Worm (Caenorhabditis elegans) whole organism, late embryonic: ENCODE data around the gene clec-227.

Source experiments
- C08G9.2 ChIP-seq: sonication (generic microtip); optimal IDR thresholded peaks from 2 replicates; lab custom pipeline; 2016; ENCODE audit warnings: mild to moderate bottlenecking, missing genetic modification characterization, moderate library complexity, missing compliant biosample characterization
- F13H6.1 ChIP-seq: sonication (generic microtip); optimal IDR thresholded peaks from 2 replicates; lab custom pipeline; 2016; ENCODE audit warnings: missing genetic modification characterization, missing compliant biosample characterization
- K02D7.2 ChIP-seq: sonication (generic microtip); optimal IDR thresholded peaks from 2 replicates; lab custom pipeline; 2017; ENCODE audit warnings: mild to moderate bottlenecking, missing genetic modification characterization, missing compliant biosample characterization
- K09A11.1 ChIP-seq: sonication (generic microtip); optimal IDR thresholded peaks from 2 replicates; lab custom pipeline; 2017; ENCODE audit warnings: antibody characterized with exemption, mild to moderate bottlenecking, missing genetic modification characterization, missing compliant biosample characterization; ENCODE audit not compliant: insufficient read depth
- Y22D7AL.16 ChIP-seq: sonication (generic microtip); optimal IDR thresholded peaks from 2 replicates; lab custom pipeline; 2016; ENCODE audit warnings: missing genetic modification characterization, missing compliant biosample characterization
- ahr-1 ChIP-seq: sonication (generic microtip); optimal IDR thresholded peaks from 2 replicates; lab custom pipeline; 2016; ENCODE audit warnings: missing genetic modification characterization, missing compliant biosample characterization
- ama-1 ChIP-seq: fragments of 150-350 bp; optimal IDR thresholded peaks from 2 replicates; lab custom pipeline; 2014
- ceh-19 ChIP-seq: fragments of 200-800 bp; sonication (Bioruptor generic); optimal IDR thresholded peaks from 2 replicates; lab custom pipeline; 2018; ENCODE audit warnings: mild to moderate bottlenecking, missing genetic modification characterization, missing compliant biosample characterization
- ceh-22 ChIP-seq: sonication (generic microtip); optimal IDR thresholded peaks from 2 replicates; lab custom pipeline; 2017; ENCODE audit warnings: missing biosample characterization, missing genetic modification characterization
- ceh-24 ChIP-seq: sonication (generic microtip); optimal IDR thresholded peaks from 2 replicates; lab custom pipeline; 2016; ENCODE audit warnings: mild to moderate bottlenecking, missing genetic modification characterization, missing compliant biosample characterization
- ceh-34 ChIP-seq: sonication (generic microtip); optimal IDR thresholded peaks from 2 replicates; lab custom pipeline; 2016; ENCODE audit warnings: mild to moderate bottlenecking, missing genetic modification characterization, missing compliant biosample characterization
- ceh-48 ChIP-seq: sonication (generic microtip); optimal IDR thresholded peaks from 2 replicates; lab custom pipeline; 2016; ENCODE audit warnings: missing genetic modification characterization, inconsistent platforms, missing compliant biosample characterization
- ceh-6 ChIP-seq: fragments of 200-800 bp; sonication (Bioruptor generic); optimal IDR thresholded peaks from 2 replicates; lab custom pipeline; 2018; ENCODE audit warnings: mild to moderate bottlenecking, missing genetic modification characterization, missing compliant biosample characterization
- ceh-9 ChIP-seq: sonication (generic microtip); optimal IDR thresholded peaks from 2 replicates; lab custom pipeline; 2016; ENCODE audit warnings: mild to moderate bottlenecking, missing genetic modification characterization, inconsistent platforms, missing compliant biosample characterization
- che-1 ChIP-seq: sonication (generic microtip); optimal IDR thresholded peaks from 2 replicates; lab custom pipeline; 2016; ENCODE audit warnings: mild to moderate bottlenecking, missing genetic modification characterization, missing compliant biosample characterization
- elt-2 ChIP-seq: sonication (generic microtip); optimal IDR thresholded peaks from 2 replicates; lab custom pipeline; 2016; ENCODE audit warnings: missing genetic modification reagents, missing genetic modification characterization, missing compliant biosample characterization
- ets-4 ChIP-seq: sonication (generic microtip); optimal IDR thresholded peaks from 2 replicates; lab custom pipeline; 2016; ENCODE audit warnings: missing genetic modification characterization, missing compliant biosample characterization
- eyg-1 ChIP-seq: sonication (generic microtip); optimal IDR thresholded peaks from 2 replicates; lab custom pipeline; 2016; ENCODE audit warnings: missing genotype, missing genetic modification characterization, missing compliant biosample characterization
- fax-1 ChIP-seq: sonication (generic microtip); optimal IDR thresholded peaks from 2 replicates; lab custom pipeline; 2016; ENCODE audit warnings: missing genotype, missing genetic modification characterization, missing compliant biosample characterization
- fkh-10 ChIP-seq: fragments of 150-350 bp; optimal IDR thresholded peaks from 2 replicates; lab custom pipeline; 2014; ENCODE audit warnings: missing biosample characterization, missing genetic modification reagents, missing genetic modification characterization
- fkh-6 ChIP-seq: sonication (generic microtip); optimal IDR thresholded peaks from 2 replicates; lab custom pipeline; 2016; ENCODE audit warnings: missing genetic modification characterization, missing compliant biosample characterization
- gmeb-2 ChIP-seq: sonication (generic microtip); optimal IDR thresholded peaks from 2 replicates; lab custom pipeline; 2016; ENCODE audit warnings: missing genetic modification characterization, inconsistent platforms, missing compliant biosample characterization
- hlh-13 ChIP-seq: fragments of 200-800 bp; sonication (Bioruptor generic); optimal IDR thresholded peaks from 2 replicates; lab custom pipeline; 2018; ENCODE audit warnings: mild to moderate bottlenecking, missing genetic modification characterization, missing compliant biosample characterization
- hlh-15 ChIP-seq: sonication (generic microtip); optimal IDR thresholded peaks from 2 replicates; lab custom pipeline; 2016; ENCODE audit warnings: missing genetic modification characterization, missing compliant biosample characterization
- hlh-6 ChIP-seq: sonication (generic microtip); optimal IDR thresholded peaks from 2 replicates; lab custom pipeline; 2016; ENCODE audit warnings: missing genotype, missing genetic modification characterization, missing compliant biosample characterization
- lin-11 ChIP-seq: fragments of 200-800 bp; sonication (Bioruptor generic); optimal IDR thresholded peaks from 2 replicates; lab custom pipeline; 2018; ENCODE audit warnings: mild to moderate bottlenecking, missing genetic modification characterization, missing compliant biosample characterization
- madf-2 ChIP-seq: sonication (generic microtip); optimal IDR thresholded peaks from 2 replicates; lab custom pipeline; 2017; ENCODE audit warnings: missing genetic modification characterization, missing compliant biosample characterization
- mec-3 ChIP-seq: sonication (generic microtip); optimal IDR thresholded peaks from 2 replicates; lab custom pipeline; 2016; ENCODE audit warnings: borderline replicate concordance, missing genetic modification characterization, missing compliant biosample characterization
- nfya-1 ChIP-seq: sonication (generic microtip); optimal IDR thresholded peaks from 2 replicates; lab custom pipeline; 2017; ENCODE audit warnings: missing genetic modification characterization, mild to moderate bottlenecking, missing compliant biosample characterization, antibody characterized with exemption, moderate library complexity
- nhr-232 ChIP-seq: sonication (generic microtip); optimal IDR thresholded peaks from 2 replicates; lab custom pipeline; 2016; ENCODE audit warnings: missing genetic modification characterization, missing compliant biosample characterization
- npax-4 ChIP-seq: sonication (generic microtip); optimal IDR thresholded peaks from 2 replicates; lab custom pipeline; 2016; ENCODE audit warnings: missing genetic modification characterization, missing compliant biosample characterization
- pag-3 ChIP-seq: sonication (generic microtip); optimal IDR thresholded peaks from 2 replicates; lab custom pipeline; 2016; ENCODE audit warnings: missing compliant biosample characterization, missing genetic modification characterization, borderline replicate concordance
- pat-9 ChIP-seq: fragments of 200-800 bp; sonication (Bioruptor generic); optimal IDR thresholded peaks from 2 replicates; lab custom pipeline; 2018; ENCODE audit warnings: mild to moderate bottlenecking, missing genetic modification characterization, moderate library complexity, missing compliant biosample characterization
- pax-1 ChIP-seq: fragments of 150-350 bp; optimal IDR thresholded peaks from 2 replicates; lab custom pipeline; 2014; ENCODE audit warnings: missing biosample characterization, missing genetic modification characterization
- pha-4 ChIP-seq: fragments of 150-350 bp; optimal IDR thresholded peaks from 2 replicates; lab custom pipeline; 2018; ENCODE audit warnings: missing biosample characterization, missing genetic modification reagents, missing genetic modification characterization
- pqm-1 ChIP-seq: sonication (generic microtip); optimal IDR thresholded peaks from 2 replicates; lab custom pipeline; 2016; ENCODE audit warnings: missing genetic modification characterization, missing compliant biosample characterization
- pros-1 ChIP-seq: fragments of 150-350 bp; optimal IDR thresholded peaks from 2 replicates; lab custom pipeline; 2014; ENCODE audit warnings: missing biosample characterization, missing genetic modification reagents, missing genetic modification characterization
- sdc-2 ChIP-seq: sonication (generic microtip); optimal IDR thresholded peaks from 2 replicates; lab custom pipeline; 2016; ENCODE audit warnings: missing genotype, missing genetic modification characterization, missing compliant biosample characterization
- sox-2 ChIP-seq: fragments of 200-800 bp; sonication (Bioruptor generic); IDR thresholded peaks from 2 replicates; pipeline ENCODE4 v1.3.6; 2022; ENCODE audit warnings: missing genetic modification reagents, missing genetic modification characterization, missing compliant biosample characterization
- sox-4 ChIP-seq: sonication (generic microtip); optimal IDR thresholded peaks from 2 replicates; lab custom pipeline; 2017; ENCODE audit warnings: mild to moderate bottlenecking, missing genetic modification characterization, inconsistent platforms, missing compliant biosample characterization
- tbx-2 ChIP-seq: sonication (generic microtip); optimal IDR thresholded peaks from 2 replicates; lab custom pipeline; 2016; ENCODE audit warnings: missing genetic modification characterization, missing compliant biosample characterization
- tbx-7 ChIP-seq: sonication (generic microtip); optimal IDR thresholded peaks from 2 replicates; lab custom pipeline; 2016; ENCODE audit warnings: missing genotype, missing genetic modification characterization, missing compliant biosample characterization
- ttx-3 ChIP-seq: sonication (generic microtip); optimal IDR thresholded peaks from 2 replicates; lab custom pipeline; 2016; ENCODE audit warnings: missing genetic modification reagents, missing genetic modification characterization, missing compliant biosample characterization
- unc-42 ChIP-seq: sonication (generic microtip); optimal IDR thresholded peaks from 2 replicates; lab custom pipeline; 2016; ENCODE audit warnings: missing genotype, missing genetic modification characterization, missing compliant biosample characterization
- unc-55 ChIP-seq: sonication (generic microtip); optimal IDR thresholded peaks from 2 replicates; lab custom pipeline; 2017; ENCODE audit warnings: missing biosample characterization, missing genetic modification reagents, missing genetic modification characterization
- unc-86 ChIP-seq: sonication (generic microtip); optimal IDR thresholded peaks from 2 replicates; lab custom pipeline; 2016; ENCODE audit warnings: missing genetic modification characterization, missing compliant biosample characterization
- zip-5 ChIP-seq: sonication (generic microtip); optimal IDR thresholded peaks from 2 replicates; lab custom pipeline; 2016; ENCODE audit warnings: missing genetic modification characterization, missing compliant biosample characterization
- ztf-16 ChIP-seq: sonication (generic microtip); optimal IDR thresholded peaks from 2 replicates; lab custom pipeline; 2017; ENCODE audit warnings: missing genetic modification characterization, missing compliant biosample characterization

The clec-227 gene

DNA sequence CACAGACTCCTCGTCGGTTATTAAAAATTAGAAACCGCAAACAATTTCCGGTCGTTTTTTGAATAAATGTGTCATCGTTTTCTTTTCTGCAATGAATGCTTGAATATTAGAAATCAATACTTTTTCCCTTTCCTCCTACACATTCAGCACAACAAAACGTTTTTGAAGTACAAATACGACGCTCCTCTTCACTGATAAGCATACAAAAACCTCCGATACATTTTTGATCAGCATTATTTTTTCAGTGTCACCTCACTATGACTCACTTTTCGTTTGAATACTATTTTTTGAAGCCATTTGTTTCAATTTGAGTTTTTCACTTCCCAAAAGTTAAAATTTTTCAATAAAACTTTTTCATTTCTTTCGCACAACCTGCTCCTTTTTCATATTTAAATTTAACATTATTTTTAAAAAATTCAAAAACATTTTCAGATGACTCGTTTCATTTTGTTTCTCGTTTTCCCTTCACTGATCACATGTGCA lies 10.4 kb downstream of the clec-227 start, which contains the start of gene R02D5.3:
TSS of gene R02D5.3 (plus strand) at position 433 of the 483 bp plus-strand sequence.
- TF ChIP-seq sox-2 (GFP tag; lab: Robert Waterston, UW): no peak
- TF ChIP-seq ceh-22 (tag; lab: Kevin White, UChicago): no peak
- no peak for TF ChIP-seq ets-4
- no peak for TF ChIP-seq tbx-7 (tag; lab: Kevin White, UChicago)
- TF ChIP-seq eyg-1 (tag; lab: Kevin White, UChicago): no peak
- TF ChIP-seq ceh-48 (tag; lab: Kevin White, UChicago): no peak
- TF ChIP-seq unc-55: no peak
- TF ChIP-seq madf-2 (tag; lab: Kevin White, UChicago): no peak
- no peak for TF ChIP-seq nfya-1 (tag; lab: Kevin White, UChicago)
- TF ChIP-seq pha-4 (tag; lab: Kevin White, UChicago): no peak
- no peak for TF ChIP-seq pat-9 (tag; lab: Kevin White, UChicago)
- no peak for TF ChIP-seq ceh-24
- TF ChIP-seq fkh-10 (GFP tag; lab: Kevin White, UChicago): no peak
- TF ChIP-seq ama-1 (lab: Kevin White, UChicago): no peak
- TF ChIP-seq unc-42: no peak
- no peak for TF ChIP-seq gmeb-2 (tag; lab: Kevin White, UChicago)
- TF ChIP-seq pros-1 (tag; lab: Kevin White, UChicago): no peak
- TF ChIP-seq fax-1: no peak

DNA sequence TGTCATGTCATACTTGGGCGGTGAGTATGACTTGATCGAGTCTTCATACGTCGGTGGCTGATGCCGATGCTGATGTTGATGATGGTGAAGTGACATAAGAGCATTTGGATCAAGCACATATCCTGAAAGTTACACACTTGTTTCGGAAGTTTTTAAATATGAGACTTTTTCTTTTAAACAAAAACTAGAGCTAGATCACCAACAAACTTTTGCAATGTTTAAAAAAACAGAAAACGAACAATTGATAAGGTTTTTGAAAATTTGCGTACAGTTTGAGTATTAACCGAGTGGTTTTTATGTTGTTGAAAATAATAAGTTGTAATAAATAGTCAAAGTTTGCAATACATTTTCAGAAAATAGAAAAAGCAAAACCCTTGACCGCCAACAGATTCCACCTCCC lies 12.3 kb downstream of the clec-227 start, which contains the start of gene R02D5.4:
TSS of gene R02D5.4 (minus strand) at position 101 of the 400 bp plus-strand sequence.
- no peak for TF ChIP-seq Y22D7AL.16 (tag; lab: Kevin White, UChicago)
- no peak for TF ChIP-seq F13H6.1
- no peak for TF ChIP-seq nhr-232 (tag; lab: Kevin White, UChicago)
- TF ChIP-seq ceh-34 (tag; lab: Kevin White, UChicago): no peak
- TF ChIP-seq ahr-1 (tag; lab: Kevin White, UChicago): no peak
- TF ChIP-seq ceh-19: no peak
- TF ChIP-seq tbx-7 (tag; lab: Kevin White, UChicago): no peak
- TF ChIP-seq eyg-1 (tag; lab: Kevin White, UChicago): no peak
- no peak for TF ChIP-seq K09A11.1
- no peak for TF ChIP-seq gmeb-2 (tag; lab: Kevin White, UChicago)
- TF ChIP-seq hlh-13 (GFP tag; lab: Kevin White, UChicago): no peak
- no peak for TF ChIP-seq elt-2 (tag; lab: Kevin White, UChicago)
- no peak for TF ChIP-seq unc-86 (tag; lab: Kevin White, UChicago)
- TF ChIP-seq hlh-6 (tag; lab: Kevin White, UChicago): no peak
- no peak for TF ChIP-seq hlh-15 (tag; lab: Kevin White, UChicago)
- TF ChIP-seq ceh-9: no peak

DNA sequence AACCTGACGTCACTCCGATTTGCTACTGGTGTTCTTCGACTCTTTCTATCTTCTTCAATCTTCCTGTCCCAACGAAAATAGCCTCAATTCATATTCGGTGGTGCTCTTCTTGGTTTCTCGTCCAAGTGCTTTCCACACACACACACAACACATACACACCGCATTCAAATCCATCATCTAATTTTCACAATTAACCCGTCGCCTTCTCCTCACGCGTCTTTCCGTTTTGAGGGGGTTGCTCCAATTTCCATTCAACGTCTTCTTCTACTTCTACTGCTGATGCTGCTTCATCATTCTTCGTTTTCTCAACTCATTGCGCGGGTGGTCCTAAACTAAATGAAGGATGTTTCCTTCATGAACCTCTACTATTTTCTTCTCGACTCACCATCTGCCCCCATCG lies 18.8 kb downstream of the clec-227 start:
- TF ChIP-seq tbx-2 (tag; lab: Kevin White, UChicago) (peak; percentile 46), npax-4 (tag; lab: Kevin White, UChicago) (no peak), ceh-6 (GFP tag; lab: Kevin White, UChicago) (no peak), fkh-10 (GFP tag; lab: Kevin White, UChicago) (no peak), ahr-1 (tag; lab: Kevin White, UChicago) (no peak), ceh-22 (tag; lab: Kevin White, UChicago) (no peak), zip-5 (tag; lab: Kevin White, UChicago) (no peak), ceh-9 (no peak), pag-3 (tag; lab: Kevin White, UChicago) (no peak), sox-4 (tag; lab: Kevin White, UChicago) (no peak), ets-4 (no peak), ttx-3 (no peak), pqm-1 (tag; lab: Kevin White, UChicago) (no peak), sdc-2 (tag; lab: Kevin White, UChicago) (no peak), K02D7.2 (tag; lab: Kevin White, UChicago) (no peak), fkh-6 (tag; lab: Kevin White, UChicago) (no peak), mec-3 (tag; lab: Kevin White, UChicago) (no peak), eyg-1 (tag; lab: Kevin White, UChicago) (no peak), tbx-7 (tag; lab: Kevin White, UChicago) (no peak), C08G9.2 (tag; lab: Kevin White, UChicago) (peak; percentile 23), ceh-24 (no peak), gmeb-2 (tag; lab: Kevin White, UChicago) (no peak), lin-11 (tag; lab: Kevin White, UChicago) (no peak), unc-42 (peak; percentile 87), pros-1 (tag; lab: Kevin White, UChicago) (no peak), che-1 (tag; lab: Kevin White, UChicago) (no peak), pha-4 (tag; lab: Kevin White, UChicago) (no peak), hlh-13 (GFP tag; lab: Kevin White, UChicago) (no peak), pax-1 (tag; lab: Kevin White, UChicago) (no peak), ztf-16 (tag; lab: Kevin White, UChicago) (no peak), nhr-232 (tag; lab: Kevin White, UChicago) (no peak), elt-2 (tag; lab: Kevin White, UChicago) (no peak)
